Fruit fly (Drosophila melanogaster) whole organism, embryonic: ENCODE measurements around the gene CG8319.

Experiments used
- CG10321 ChIP-seq: fragments of 200-800 bp; sonication (Bioruptor generic); IDR thresholded peaks from 2 replicates; pipeline ENCODE4 v1.3.6; 2022; ENCODE audit warnings: missing biosample characterization, missing genetic modification characterization
- CG10979 ChIP-seq: fragments of 200-800 bp; sonication (Bioruptor generic); optimal IDR thresholded peaks from 2 replicates; lab custom pipeline; 2018; ENCODE audit warnings: missing biosample characterization, mild to moderate bottlenecking, missing genetic modification characterization, moderate library complexity
- CG11695 ChIP-seq: fragments of 200-800 bp; sonication (Bioruptor generic); IDR thresholded peaks from 3 replicates; pipeline ENCODE4 v1.3.6; 2022; ENCODE audit warnings: missing biosample characterization, missing genetic modification characterization
- CG12104 ChIP-seq: fragments of 200-800 bp; sonication (Bioruptor generic); optimal IDR thresholded peaks from 3 replicates; lab custom pipeline; 2016; ENCODE audit warnings: missing biosample characterization, missing genetic modification characterization
- CG15479 ChIP-seq: fragments of 200-800 bp; sonication (Bioruptor generic); optimal IDR thresholded peaks from 3 replicates; lab custom pipeline; 2019; ENCODE audit warnings: missing biosample characterization, mild to moderate bottlenecking, missing genetic modification characterization, moderate library complexity
- CG16779 ChIP-seq: fragments of 200-800 bp; sonication (Bioruptor generic); IDR thresholded peaks from 2 replicates; pipeline ENCODE4 v1.3.6; 2022; ENCODE audit warnings: missing biosample characterization, missing genetic modification characterization
- CG17359 ChIP-seq: fragments of 200-800 bp; sonication (Bioruptor generic); optimal IDR thresholded peaks from 3 replicates; lab custom pipeline; 2018; ENCODE audit warnings: missing biosample characterization, mild to moderate bottlenecking, missing genetic modification characterization, moderate library complexity
- CG1832 ChIP-seq: fragments of 200-800 bp; sonication (Bioruptor generic); optimal IDR thresholded peaks from 2 replicates; lab custom pipeline; 2017; ENCODE audit warnings: missing biosample characterization, mild to moderate bottlenecking, missing genetic modification characterization, inconsistent platforms
- CG2875 ChIP-seq: fragments of 200-800 bp; sonication (Bioruptor generic); optimal IDR thresholded peaks from 2 replicates; lab custom pipeline; 2017; ENCODE audit warnings: missing biosample characterization, mild to moderate bottlenecking, missing genetic modification characterization, missing genetic modification reagents
- CG2889 ChIP-seq: fragments of 200-800 bp; sonication (Bioruptor generic); IDR thresholded peaks from 3 replicates; pipeline ENCODE4 v1.3.6; 2022; ENCODE audit warnings: missing biosample characterization, missing genetic modification characterization
- CG3163 ChIP-seq: fragments of 200-800 bp; sonication (Bioruptor generic); optimal IDR thresholded peaks from 3 replicates; lab custom pipeline; 2016; ENCODE audit warnings: missing biosample characterization, missing genetic modification characterization
- CG34422 ChIP-seq: fragments of 200-800 bp; sonication (Bioruptor generic); IDR thresholded peaks from 3 replicates; pipeline ENCODE4 v1.3.6; 2022; ENCODE audit warnings: missing biosample characterization, missing genetic modification characterization
- CG5180 ChIP-seq: fragments of 200-800 bp; sonication (Bioruptor generic); optimal IDR thresholded peaks from 3 replicates; lab custom pipeline; 2017; ENCODE audit warnings: missing biosample characterization, missing genetic modification characterization, mild to moderate bottlenecking, moderate library complexity, missing genetic modification reagents
- CG6765 ChIP-seq: fragments of 200-800 bp; sonication (Bioruptor generic); optimal IDR thresholded peaks from 3 replicates; lab custom pipeline; 2017; ENCODE audit warnings: missing biosample characterization, mild to moderate bottlenecking, missing genetic modification characterization
- CG6791 ChIP-seq: fragments of 200-800 bp; sonication (Bioruptor generic); IDR thresholded peaks from 3 replicates; pipeline ENCODE4 v1.3.6; 2022; ENCODE audit warnings: missing biosample characterization, missing genetic modification characterization; ENCODE audit not compliant: partially characterized antibody
- CG7745 ChIP-seq: fragments of 200-800 bp; sonication (Bioruptor generic); optimal IDR thresholded peaks from 2 replicates; lab custom pipeline; 2018; ENCODE audit warnings: missing biosample characterization, mild to moderate bottlenecking, missing genetic modification characterization, moderate library complexity
- CG8944 ChIP-seq: fragments of 200-800 bp; sonication (Bioruptor generic); optimal IDR thresholded peaks from 3 replicates; lab custom pipeline; 2016; ENCODE audit warnings: missing biosample characterization, missing genetic modification characterization
- CG9817 ChIP-seq: fragments of 200-800 bp; sonication (Bioruptor generic); optimal IDR thresholded peaks from 2 replicates; lab custom pipeline; 2018; ENCODE audit warnings: missing biosample characterization, mild to moderate bottlenecking, missing genetic modification characterization, moderate library complexity
- D19A ChIP-seq: fragments of 200-800 bp; optimal IDR thresholded peaks from 3 replicates; lab custom pipeline; 2019; ENCODE audit warnings: missing biosample characterization, mild to moderate bottlenecking, missing genetic modification characterization, moderate library complexity
- Gug ChIP-seq: fragments of 200-800 bp; sonication (Bioruptor generic); IDR thresholded peaks from 4 replicates; pipeline ENCODE4 v1.3.6; 2022; ENCODE audit warnings: missing biosample characterization, missing genetic modification characterization
- HLH3B ChIP-seq: fragments of 200-800 bp; sonication (Bioruptor generic); IDR thresholded peaks from 2 replicates; pipeline ENCODE4 v1.3.6; 2022; ENCODE audit warnings: missing biosample characterization, missing genetic modification characterization
- MBD-R2 ChIP-seq: fragments of 200-800 bp; sonication (Bioruptor generic); IDR thresholded peaks from 2 replicates; pipeline ENCODE4 v1.3.6; 2022; ENCODE audit warnings: missing biosample characterization, missing genetic modification characterization
- MTF-1 ChIP-seq: fragments of 200-800 bp; sonication (Bioruptor generic); optimal IDR thresholded peaks from 2 replicates; lab custom pipeline; 2018; ENCODE audit warnings: missing biosample characterization, mild to moderate bottlenecking, missing genetic modification characterization, borderline replicate concordance
- Sin3A ChIP-seq: fragments of >200 bp; optimal IDR thresholded peaks from 2 replicates; lab custom pipeline; 2018
- Sox102F ChIP-seq: fragments of 200-800 bp; sonication (Bioruptor generic); optimal IDR thresholded peaks from 2 replicates; lab custom pipeline; 2018; ENCODE audit warnings: missing biosample characterization, mild to moderate bottlenecking, missing genetic modification characterization, moderate library complexity
- Stat92E ChIP-seq, 3 experiments: fragments of >200 bp in 2 of 3; fragments of 200-800 bp in 1 of 3; sonication (Bioruptor generic) in 1 of 3; optimal IDR thresholded peaks; 2 replicates each; lab custom pipeline; 2017 to 2019; ENCODE audit warnings: missing biosample characterization in 3 of 3, missing genetic modification characterization in 3 of 3, mild to moderate bottlenecking in 1 of 3, moderate library complexity in 1 of 3
- YL-1 ChIP-seq: fragments of 200-800 bp; sonication (Bioruptor generic); optimal IDR thresholded peaks from 3 replicates; lab custom pipeline; 2017; ENCODE audit warnings: missing biosample characterization, mild to moderate bottlenecking, missing genetic modification characterization
- ash1 ChIP-seq: fragments of 200-800 bp; sonication (Bioruptor generic); optimal IDR thresholded peaks from 2 replicates; lab custom pipeline; 2018; ENCODE audit warnings: missing biosample characterization, mild to moderate bottlenecking, missing genetic modification characterization
- bbx ChIP-seq: fragments of 200-800 bp; sonication (Bioruptor generic); IDR thresholded peaks from 2 replicates; pipeline ENCODE4 v1.3.6; 2022; ENCODE audit warnings: missing biosample characterization, missing genetic modification characterization; ENCODE audit not compliant: partially characterized antibody
- bsh ChIP-seq, 2 experiments: fragments of 200-800 bp; sonication (Bioruptor generic); optimal IDR thresholded peaks; 2 replicates each; lab custom pipeline; 2017 to 2018; ENCODE audit warnings: mild to moderate bottlenecking in 2 of 2, missing biosample characterization in 2 of 2, missing genetic modification characterization in 2 of 2, moderate library complexity in 1 of 2
- caup ChIP-seq: fragments of 200-800 bp; sonication (Bioruptor generic); optimal IDR thresholded peaks from 3 replicates; lab custom pipeline; 2017; ENCODE audit warnings: missing biosample characterization, mild to moderate bottlenecking, missing genetic modification characterization, moderate library complexity; ENCODE audit not compliant: severe bottlenecking
- ci ChIP-seq: fragments of 200-800 bp; sonication (Bioruptor generic); IDR thresholded peaks from 3 replicates; pipeline ENCODE4 v1.3.6; 2022; ENCODE audit warnings: missing biosample characterization, missing genetic modification characterization
- crc ChIP-seq: fragments of 200-800 bp; sonication (Bioruptor generic); optimal IDR thresholded peaks from 2 replicates; lab custom pipeline; 2016; ENCODE audit warnings: missing biosample characterization, missing genetic modification characterization
- crp ChIP-seq, 2 experiments: fragments of 200-800 bp; sonication (Bioruptor generic); optimal IDR thresholded peaks; 2 replicates in 1 of 2; 3 replicates in 1 of 2; lab custom pipeline; 2017; ENCODE audit warnings: missing biosample characterization in 2 of 2, missing genetic modification characterization in 2 of 2, mild to moderate bottlenecking in 1 of 2, moderate library complexity in 1 of 2
- fd102C ChIP-seq: fragments of 200-800 bp; sonication (Bioruptor generic); optimal IDR thresholded peaks from 2 replicates; lab custom pipeline; 2018; ENCODE audit warnings: missing biosample characterization, mild to moderate bottlenecking, missing genetic modification characterization, moderate library complexity
- gfzf ChIP-seq: fragments of 200-800 bp; sonication (Bioruptor generic); optimal IDR thresholded peaks from 2 replicates; lab custom pipeline; 2016; ENCODE audit warnings: missing biosample characterization, mild to moderate bottlenecking, missing genetic modification characterization, moderate library complexity
- kay ChIP-seq: fragments of 200-800 bp; sonication (Bioruptor generic); optimal IDR thresholded peaks from 2 replicates; lab custom pipeline; 2016; ENCODE audit warnings: missing biosample characterization, missing genetic modification characterization
- knrl ChIP-seq: fragments of 200-800 bp; sonication (Bioruptor generic); IDR thresholded peaks from 3 replicates; pipeline ENCODE4 v1.3.6; 2022; ENCODE audit warnings: missing biosample characterization, missing genetic modification characterization; ENCODE audit not compliant: partially characterized antibody
- nerfin-2 ChIP-seq: fragments of 200-800 bp; sonication (Bioruptor generic); IDR thresholded peaks from 2 replicates; pipeline ENCODE4 v1.3.6; 2022; ENCODE audit warnings: missing biosample characterization, missing genetic modification characterization; ENCODE audit not compliant: partially characterized antibody
- p53 ChIP-seq: fragments of 200-800 bp; sonication (Bioruptor generic); optimal IDR thresholded peaks from 2 replicates; lab custom pipeline; 2016; ENCODE audit warnings: missing biosample characterization, missing genetic modification characterization
- ranshi ChIP-seq: fragments of 200-800 bp; sonication (Bioruptor generic); IDR thresholded peaks from 2 replicates; pipeline ENCODE4 v1.3.6; 2022; ENCODE audit warnings: missing biosample characterization, missing genetic modification characterization
- sisA ChIP-seq: fragments of 200-800 bp; sonication (Bioruptor generic); IDR thresholded peaks from 2 replicates; pipeline ENCODE4 v1.3.6; 2022; ENCODE audit warnings: missing biosample characterization, missing genetic modification characterization
- sr ChIP-seq: fragments of 200-800 bp; sonication (Bioruptor generic); IDR thresholded peaks from 3 replicates; pipeline ENCODE4 v1.3.6; 2022; ENCODE audit warnings: missing biosample characterization, missing genetic modification characterization
- stwl ChIP-seq: fragments of 200-800 bp; sonication (Bioruptor generic); optimal IDR thresholded peaks from 3 replicates; lab custom pipeline; 2018; ENCODE audit warnings: missing biosample characterization, mild to moderate bottlenecking, missing genetic modification characterization, moderate library complexity
- sug ChIP-seq: fragments of 200-800 bp; optimal IDR thresholded peaks from 2 replicates; lab custom pipeline; 2019; ENCODE audit warnings: missing biosample characterization, mild to moderate bottlenecking, missing genetic modification characterization, moderate library complexity
- tgo ChIP-seq: fragments of 200-800 bp; sonication (Bioruptor generic); IDR thresholded peaks from 3 replicates; pipeline ENCODE4 v1.3.6; 2022; ENCODE audit warnings: missing biosample characterization, missing genetic modification characterization

CG8319 gene

DNA sequence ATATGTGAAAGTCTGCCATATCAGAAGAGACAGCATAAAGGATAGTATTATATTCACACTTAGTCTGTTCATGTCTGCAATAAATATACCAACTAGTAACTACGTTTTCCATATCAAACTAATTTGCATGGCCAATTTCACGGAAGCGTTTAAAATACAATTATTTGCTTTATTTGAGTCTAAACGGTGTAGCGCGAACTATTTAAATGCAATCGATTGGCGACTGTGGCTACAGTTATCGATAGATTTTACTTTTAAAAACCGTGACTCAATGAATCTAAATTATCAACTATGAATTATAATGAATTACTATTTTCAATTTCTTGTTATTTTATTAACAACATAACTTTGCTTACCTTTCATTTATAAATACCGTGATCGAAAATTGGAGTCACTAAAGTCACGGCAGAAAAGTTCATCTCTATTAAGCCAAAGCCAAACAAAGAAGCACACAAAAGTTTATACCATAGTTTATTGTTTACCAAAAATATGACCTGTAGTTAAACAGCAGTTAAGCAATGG lies at the start of gene CG8319, which contains the start of gene CG9427 (continued):
- TF ChIP-seq bsh (GFP tag; optimal IDR thresholded peaks at IDR 0.05; lab: Kevin White, UChicago): peak in 1 of 2 experiments; percentile 61
- TF ChIP-seq CG8944 (GFP tag; lab: Kevin White, UChicago): peak; percentile 34
- TF ChIP-seq bbx (GFP tag; lab: Robert Waterston, UW): peak; percentile 74
- TF ChIP-seq CG12104 (GFP tag; lab: Kevin White, UChicago): peak; percentile 30
- TF ChIP-seq p53 (GFP tag; lab: Kevin White, UChicago): no peak
- no peak for TF ChIP-seq Sox102F (GFP tag; lab: Kevin White, UChicago)
- peak; percentile 72 for TF ChIP-seq sug (tag; lab: Kevin White, UChicago)
- TF ChIP-seq CG2889 (GFP tag; lab: Robert Waterston, UW): no peak
- no peak for TF ChIP-seq CG16779 (GFP tag; lab: Robert Waterston, UW)
- no peak for TF ChIP-seq crc (GFP tag; lab: Kevin White, UChicago)
- no peak for TF ChIP-seq CG11695
- 0 out of 2 replicates have a peak, but pooled peaks have one; percentile 28 for TF ChIP-seq ranshi
- TF ChIP-seq Gug: 0 out of 4 replicates have a peak, but pooled peaks have one; percentile 26
- peak; percentile 24 for TF ChIP-seq gfzf (GFP tag; lab: Kevin White, UChicago)
- TF ChIP-seq CG10979 (tag; lab: Kevin White, UChicago): peak; percentile 54
- TF ChIP-seq sisA (GFP tag; lab: Robert Waterston, UW): peak; percentile 48; the same call in 1 of the 2 replicates
- TF ChIP-seq nerfin-2 (GFP tag; lab: Robert Waterston, UW): peak; percentile 60
- TF ChIP-seq HLH3B (GFP tag; lab: Robert Waterston, UW): no peak
- TF ChIP-seq CG7745 (tag; lab: Kevin White, UChicago): no peak
- TF ChIP-seq sr: no peak
- no peak for TF ChIP-seq fd102C (GFP tag; lab: Kevin White, UChicago)
- TF ChIP-seq crp (GFP tag; optimal IDR thresholded peaks at IDR 0.05; lab: Kevin White, UChicago): no peak
- TF ChIP-seq Stat92E (GFP tag; optimal IDR thresholded peaks at IDR 0.05; lab: Kevin White, UChicago): peak in 1 of 3 experiments; percentile 31
- TF ChIP-seq MBD-R2 (GFP tag; lab: Robert Waterston, UW): peak; percentile 64
- peak; percentile 55; the same call in 2 of the 3 replicates for TF ChIP-seq tgo (GFP tag; lab: Robert Waterston, UW)
- peak; percentile 55 for TF ChIP-seq CG9817 (tag; lab: Kevin White, UChicago)
- TF ChIP-seq caup (GFP tag; lab: Kevin White, UChicago): peak; percentile 34
- TF ChIP-seq CG17359 (tag; lab: Kevin White, UChicago): peak; percentile 64
- TF ChIP-seq knrl (GFP tag; lab: Robert Waterston, UW): peak; percentile 87

DNA sequence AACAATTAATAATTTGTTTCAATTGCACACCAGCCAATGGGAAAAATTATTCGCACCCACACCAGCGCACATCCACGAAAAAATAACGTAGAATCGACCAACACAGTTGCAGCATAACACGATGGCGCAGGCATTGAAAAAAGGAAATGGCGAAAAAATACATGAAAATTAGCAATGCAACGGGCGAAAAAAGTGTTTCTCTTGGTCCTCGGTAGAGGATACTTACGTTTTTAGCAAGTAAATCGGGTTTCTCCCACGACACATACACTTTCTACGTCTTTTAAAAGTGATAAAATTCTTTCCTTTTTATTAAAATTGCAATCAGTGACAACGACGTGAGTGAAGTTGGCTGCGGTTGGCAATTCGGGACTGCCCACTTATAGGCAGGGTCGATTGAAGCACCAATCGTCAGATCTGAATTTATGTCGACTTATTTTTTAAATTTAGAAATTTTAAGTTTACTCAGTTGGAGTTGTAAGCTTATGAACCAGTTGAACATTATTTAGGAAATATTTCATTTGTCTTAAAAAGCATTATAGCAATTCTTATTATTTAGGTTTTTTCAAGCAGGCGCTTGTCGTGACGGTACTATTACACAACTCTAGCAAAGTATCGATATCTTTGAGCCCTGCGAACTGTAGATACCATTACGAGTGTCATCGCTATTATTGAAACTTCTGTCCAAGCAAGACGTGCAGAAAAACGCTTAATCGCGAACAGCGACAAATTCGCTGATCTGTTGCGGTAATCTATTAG lies 49.6 kb upstream of the CG8319 start, which contains the start of the genes Kap-alpha3 and Son:
Kap-alpha3 (minus strand) TSS at position 352 of the 756 bp plus-strand sequence.
Son (plus strand) TSS at position 661 of the 756 bp plus-strand sequence.
- TF ChIP-seq YL-1 (peak; percentile 99), kay (GFP tag; lab: Kevin White, UChicago) (peak; percentile 80), CG34422 (GFP tag; lab: Robert Waterston, UW) (peak; percentile 88), CG5180 (peak; percentile 80), CG9817 (tag; lab: Kevin White, UChicago) (peak; percentile 94), CG1832 (GFP tag; lab: Kevin White, UChicago) (no peak), stwl (peak; percentile 81), Sin3A (lab: Kevin White, UChicago) (peak; percentile 97), CG2875 (peak; percentile 86), ci (GFP tag; lab: Robert Waterston, UW) (peak; percentile 95), CG6791 (GFP tag; lab: Robert Waterston, UW) (peak; percentile 75), CG15479 (GFP tag; lab: Kevin White, UChicago) (peak; percentile 56), CG6765 (GFP tag; lab: Kevin White, UChicago) (peak; percentile 97), D19A (tag; lab: Kevin White, UChicago) (peak; percentile 69), CG2889 (GFP tag; lab: Robert Waterston, UW) (peak; percentile 82), sr (peak; percentile 89), CG3163 (peak; percentile 81), MTF-1 (GFP tag; lab: Kevin White, UChicago) (peak; percentile 96), CG10321 (GFP tag; lab: Robert Waterston, UW) (peak; percentile 72), ash1 (GFP tag; lab: Kevin White, UChicago) (peak; percentile 90)
